Worm (Caenorhabditis elegans): ENCODE data around the gene srg-54.

ce11 chrV:14921509-14921908 is 2.5 kb downstream of the srg-54 start, which contains the start of gene zmp-4:
- TF ChIP-seq dao-5 (tag; optimal IDR thresholded peaks at IDR 0.05) (no peak), him-1 (tag; optimal IDR thresholded peaks at IDR 0.05) (no peak)

Data from whole organism, L4/young adult.